Worm (Caenorhabditis elegans): ENCODE measurements around the gene unc-5.

DNA sequence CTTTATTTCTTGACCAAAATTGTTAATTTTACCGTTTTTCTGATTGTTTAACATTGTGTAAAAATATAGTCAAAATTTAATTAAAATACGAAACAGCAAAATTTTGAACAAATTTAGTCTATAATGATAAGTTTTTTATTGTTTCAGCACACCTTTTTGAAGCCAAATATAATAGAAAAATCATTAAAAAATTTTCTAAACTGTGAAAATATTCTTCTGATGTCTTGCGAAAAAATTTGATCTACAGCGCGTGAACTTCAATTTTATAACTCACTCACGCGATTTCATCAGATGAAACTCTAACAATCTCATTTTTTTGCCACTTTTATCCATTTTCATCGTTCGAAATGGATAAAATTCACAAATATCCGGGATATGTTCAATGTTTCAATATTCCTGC, 48.8 kb downstream of the unc-5 start, which contains the start of gene T11F8.1:
- TF ChIP-seq ets-5 (GFP tag; IDR thresholded peaks at IDR 0.05) (no peak), unc-62 (GFP tag; optimal IDR thresholded peaks at IDR 0.05) (no peak), mep-1 (tag; optimal IDR thresholded peaks at IDR 0.05) (no peak), nhr-76 (tag; optimal IDR thresholded peaks at IDR 0.05) (no peak), tbx-2 (tag; optimal IDR thresholded peaks at IDR 0.05) (no peak), lin-13 (GFP tag; optimal IDR thresholded peaks at IDR 0.05) (no peak), lin-15B (tag; optimal IDR thresholded peaks at IDR 0.05) (no peak), fkh-10 (GFP tag; optimal IDR thresholded peaks at IDR 0.05) (no peak), dpl-1 (GFP tag; optimal IDR thresholded peaks at IDR 0.05) (no peak), pax-3 (tag; optimal IDR thresholded peaks at IDR 0.05) (no peak), ceh-63 (GFP tag; optimal IDR thresholded peaks at IDR 0.05) (no peak), snpc-4 (tag; optimal IDR thresholded peaks at IDR 0.05) (no peak)

Data from whole organism, L1 larva.